Fruit fly (Drosophila melanogaster) whole organism, embryonic: ENCODE results near the gene CG9222.

Source experiments
- ATbp ChIP-seq: fragments of 200-800 bp; sonication (Bioruptor generic); optimal IDR thresholded peaks from 2 replicates; lab custom pipeline; 2017; ENCODE audit warnings: missing biosample characterization, mild to moderate bottlenecking, missing genetic modification characterization, missing genetic modification reagents
- Ada2b ChIP-seq: fragments of 200-800 bp; sonication (Bioruptor generic); IDR thresholded peaks from 2 replicates; pipeline ENCODE4 v1.3.6; 2022; ENCODE audit warnings: missing biosample characterization, missing genetic modification characterization
- CG10431 ChIP-seq: fragments of 200-800 bp; sonication (Bioruptor generic); optimal IDR thresholded peaks from 3 replicates; lab custom pipeline; 2018; ENCODE audit warnings: missing biosample characterization, mild to moderate bottlenecking, missing genetic modification characterization
- CG10654 ChIP-seq: fragments of 200-800 bp; sonication (Bioruptor generic); optimal IDR thresholded peaks from 2 replicates; lab custom pipeline; 2016; ENCODE audit warnings: missing biosample characterization, missing genetic modification characterization
- CG10979 ChIP-seq: fragments of 200-800 bp; sonication (Bioruptor generic); optimal IDR thresholded peaks from 2 replicates; lab custom pipeline; 2018; ENCODE audit warnings: missing biosample characterization, mild to moderate bottlenecking, missing genetic modification characterization, moderate library complexity
- CG12155 ChIP-seq: fragments of 200-800 bp; sonication (Bioruptor generic); optimal IDR thresholded peaks from 3 replicates; lab custom pipeline; 2016; ENCODE audit warnings: missing biosample characterization, missing genetic modification characterization
- CG12942 ChIP-seq: fragments of 200-800 bp; sonication (Bioruptor generic); optimal IDR thresholded peaks from 3 replicates; lab custom pipeline; 2016; ENCODE audit warnings: missing biosample characterization, missing genetic modification characterization
- CG13296 ChIP-seq: fragments of 200-800 bp; sonication (Bioruptor generic); optimal IDR thresholded peaks from 3 replicates; lab custom pipeline; 2018; ENCODE audit warnings: missing biosample characterization, mild to moderate bottlenecking, missing genetic modification characterization
- CG14667 ChIP-seq: fragments of 200-800 bp; sonication (Bioruptor generic); IDR thresholded peaks from 2 replicates; pipeline ENCODE4 v1.3.6; 2022; ENCODE audit warnings: missing biosample characterization, missing genetic modification characterization
- CG14965 ChIP-seq: fragments of 200-800 bp; sonication (Bioruptor generic); optimal IDR thresholded peaks from 2 replicates; lab custom pipeline; 2016; ENCODE audit warnings: missing biosample characterization, missing genetic modification characterization, borderline replicate concordance
- CG30403 ChIP-seq: fragments of 200-800 bp; sonication (Bioruptor generic); optimal IDR thresholded peaks from 3 replicates; lab custom pipeline; 2016; ENCODE audit warnings: missing biosample characterization, missing genetic modification characterization
- CG34422 ChIP-seq: fragments of 200-800 bp; sonication (Bioruptor generic); IDR thresholded peaks from 3 replicates; pipeline ENCODE4 v1.3.6; 2022; ENCODE audit warnings: missing biosample characterization, missing genetic modification characterization
- CG4360 ChIP-seq: fragments of 200-800 bp; sonication (Bioruptor generic); IDR thresholded peaks from 2 replicates; pipeline ENCODE4 v1.3.6; 2022; ENCODE audit warnings: missing biosample characterization, missing genetic modification characterization
- CG4730 ChIP-seq: fragments of 200-800 bp; sonication (Bioruptor generic); IDR thresholded peaks from 2 replicates; pipeline ENCODE4 v1.3.6; 2022; ENCODE audit warnings: missing biosample characterization, missing genetic modification characterization
- CG9727 ChIP-seq: fragments of 200-800 bp; sonication (Bioruptor generic); optimal IDR thresholded peaks from 3 replicates; lab custom pipeline; 2017; ENCODE audit warnings: missing biosample characterization, mild to moderate bottlenecking, missing genetic modification characterization
- CG9797 ChIP-seq: fragments of 200-800 bp; sonication (Bioruptor generic); optimal IDR thresholded peaks from 3 replicates; lab custom pipeline; 2018; ENCODE audit warnings: missing biosample characterization, mild to moderate bottlenecking, missing genetic modification characterization
- Fer2 ChIP-seq: fragments of 200-800 bp; sonication (Bioruptor generic); optimal IDR thresholded peaks from 2 replicates; lab custom pipeline; 2018; ENCODE audit warnings: missing biosample characterization, mild to moderate bottlenecking, missing genetic modification characterization, moderate library complexity
- HLH54F ChIP-seq: fragments of 200-800 bp; sonication (Bioruptor generic); optimal IDR thresholded peaks from 3 replicates; lab custom pipeline; 2016; ENCODE audit warnings: missing biosample characterization, missing genetic modification characterization
- Hr39 ChIP-seq: fragments of >200 bp; optimal IDR thresholded peaks from 2 replicates; lab custom pipeline; 2017
- Kr ChIP-seq: fragments of 200-800 bp; sonication (Bioruptor generic); optimal IDR thresholded peaks from 2 replicates; lab custom pipeline; 2017; ENCODE audit warnings: missing biosample characterization, mild to moderate bottlenecking, missing genetic modification characterization
- NFAT ChIP-seq: fragments of 200-800 bp; sonication (Bioruptor generic); IDR thresholded peaks from 2 replicates; pipeline ENCODE4 v1.3.6; 2022; ENCODE audit warnings: missing biosample characterization, missing genetic modification characterization
- Nf-YB ChIP-seq: fragments of 200-800 bp; sonication (Bioruptor generic); optimal IDR thresholded peaks from 3 replicates; lab custom pipeline; 2019; ENCODE audit warnings: missing biosample characterization, mild to moderate bottlenecking, missing genetic modification characterization, moderate library complexity
- Poxn ChIP-seq: fragments of 200-800 bp; sonication (Bioruptor generic); IDR thresholded peaks from 2 replicates; pipeline ENCODE4 v1.3.6; 2022; ENCODE audit warnings: missing biosample characterization, missing genetic modification characterization
- Sox102F ChIP-seq: fragments of 200-800 bp; sonication (Bioruptor generic); optimal IDR thresholded peaks from 2 replicates; lab custom pipeline; 2018; ENCODE audit warnings: missing biosample characterization, mild to moderate bottlenecking, missing genetic modification characterization, moderate library complexity
- Trl ChIP-seq, 3 experiments: fragments of >200 bp in 2 of 3; fragments of 200-800 bp in 1 of 3; sonication (Bioruptor generic) in 1 of 3; optimal IDR thresholded peaks; 2 replicates in 1 of 3; 3 replicates in 2 of 3; lab custom pipeline; 2016 to 2017; ENCODE audit warnings: missing biosample characterization in 1 of 3, missing genetic modification characterization in 1 of 3
- Vsx1 ChIP-seq: fragments of 200-800 bp; sonication (Bioruptor generic); optimal IDR thresholded peaks from 2 replicates; lab custom pipeline; 2017; ENCODE audit warnings: missing biosample characterization, mild to moderate bottlenecking, missing genetic modification characterization, missing genetic modification reagents
- al ChIP-seq: fragments of 200-800 bp; sonication (Bioruptor generic); IDR thresholded peaks from 2 replicates; pipeline ENCODE4 v1.3.6; 2022; ENCODE audit warnings: missing biosample characterization, missing genetic modification characterization
- caup ChIP-seq: fragments of 200-800 bp; sonication (Bioruptor generic); optimal IDR thresholded peaks from 3 replicates; lab custom pipeline; 2017; ENCODE audit warnings: missing biosample characterization, mild to moderate bottlenecking, missing genetic modification characterization, moderate library complexity; ENCODE audit not compliant: severe bottlenecking
- ems ChIP-seq: fragments of 200-800 bp; sonication (Bioruptor generic); optimal IDR thresholded peaks from 3 replicates; lab custom pipeline; 2016; ENCODE audit warnings: missing biosample characterization, missing genetic modification characterization
- fd96Cb ChIP-seq: fragments of 200-800 bp; sonication (Bioruptor generic); optimal IDR thresholded peaks from 2 replicates; lab custom pipeline; 2018; ENCODE audit warnings: missing biosample characterization, mild to moderate bottlenecking, missing genetic modification characterization, moderate library complexity
- gce ChIP-seq: fragments of 200-800 bp; sonication (Bioruptor generic); IDR thresholded peaks from 3 replicates; pipeline ENCODE4 v1.3.6; 2022; ENCODE audit warnings: missing biosample characterization, missing genetic modification characterization
- gcm2 ChIP-seq: fragments of 200-800 bp; sonication (Bioruptor generic); optimal IDR thresholded peaks from 2 replicates; lab custom pipeline; 2016; ENCODE audit warnings: missing biosample characterization, missing genetic modification characterization
- ind ChIP-seq: fragments of 200-800 bp; sonication (Bioruptor generic); optimal IDR thresholded peaks from 3 replicates; lab custom pipeline; 2016; ENCODE audit warnings: missing biosample characterization, missing genetic modification characterization
- jing ChIP-seq: fragments of 200-800 bp; sonication (Bioruptor generic); optimal IDR thresholded peaks from 2 replicates; lab custom pipeline; 2018; ENCODE audit warnings: missing biosample characterization, mild to moderate bottlenecking, missing genetic modification characterization
- ken ChIP-seq: fragments of 200-800 bp; sonication (Bioruptor generic); IDR thresholded peaks from 3 replicates; pipeline ENCODE4 v1.3.6; 2022; ENCODE audit warnings: missing biosample characterization, missing genetic modification characterization
- klu ChIP-seq: fragments of 200-800 bp; sonication (Bioruptor generic); IDR thresholded peaks from 2 replicates; pipeline ENCODE4 v1.3.6; 2022; ENCODE audit warnings: missing biosample characterization, missing genetic modification characterization
- maf-S ChIP-seq: fragments of 200-800 bp; sonication (Bioruptor generic); optimal IDR thresholded peaks from 2 replicates; lab custom pipeline; 2016; ENCODE audit warnings: missing biosample characterization, missing genetic modification characterization
- nau ChIP-seq: fragments of 200-800 bp; sonication (Bioruptor generic); optimal IDR thresholded peaks from 3 replicates; lab custom pipeline; 2017; ENCODE audit warnings: missing biosample characterization, mild to moderate bottlenecking, missing genetic modification characterization, missing genetic modification reagents
- nerfin-1 ChIP-seq: fragments of 200-800 bp; sonication (Bioruptor generic); optimal IDR thresholded peaks from 3 replicates; lab custom pipeline; 2019; ENCODE audit warnings: missing biosample characterization, mild to moderate bottlenecking, missing genetic modification characterization, moderate library complexity
- pan ChIP-seq, 4 experiments: fragments of >200 bp in 3 of 4; fragments of 200-800 bp in 1 of 4; sonication (Bioruptor generic) in 1 of 4; optimal IDR thresholded peaks in 3 of 4; IDR thresholded peaks in 1 of 4; 2 replicates each; pipeline versions ENCODE4 v1.3.6 to Lab custom; 2017 to 2022; ENCODE audit warnings: missing biosample characterization in 2 of 4, missing genetic modification characterization in 2 of 4, mixed read lengths in 1 of 4
- pros ChIP-seq: fragments of 200-800 bp; sonication (Bioruptor generic); optimal IDR thresholded peaks from 3 replicates; lab custom pipeline; 2019; ENCODE audit warnings: missing biosample characterization, mild to moderate bottlenecking, missing genetic modification characterization, moderate library complexity
- ro ChIP-seq: fragments of 200-800 bp; sonication (Bioruptor generic); IDR thresholded peaks from 2 replicates; pipeline ENCODE4 v1.3.6; 2022; ENCODE audit warnings: missing biosample characterization, missing genetic modification characterization
- sna ChIP-seq: fragments of 200-800 bp; sonication (Bioruptor generic); IDR thresholded peaks from 2 replicates; pipeline ENCODE4 v1.3.6; 2022; ENCODE audit warnings: missing biosample characterization, missing genetic modification characterization; ENCODE audit not compliant: partially characterized antibody
- sob ChIP-seq: fragments of 200-800 bp; sonication (Bioruptor generic); IDR thresholded peaks from 2 replicates; pipeline ENCODE4 v1.3.6; 2022; ENCODE audit warnings: missing biosample characterization, missing genetic modification characterization
- tin ChIP-seq: fragments of 200-800 bp; sonication (Bioruptor generic); optimal IDR thresholded peaks from 3 replicates; lab custom pipeline; 2016; ENCODE audit warnings: missing biosample characterization, missing genetic modification characterization
- tio ChIP-seq: fragments of 200-800 bp; sonication (Bioruptor generic); optimal IDR thresholded peaks from 2 replicates; lab custom pipeline; 2017; ENCODE audit warnings: missing biosample characterization, missing genetic modification characterization, inconsistent platforms
- tll ChIP-seq, 2 experiments: fragments of 200-800 bp in 1 of 2; fragments of >200 bp in 1 of 2; sonication (Bioruptor generic) in 1 of 2; optimal IDR thresholded peaks; 2 replicates each; lab custom pipeline; 2017 to 2019; ENCODE audit warnings: missing biosample characterization in 2 of 2, missing genetic modification characterization in 2 of 2, mild to moderate bottlenecking in 1 of 2, moderate library complexity in 1 of 2
- wek ChIP-seq: fragments of 200-800 bp; sonication (Bioruptor generic); optimal IDR thresholded peaks from 3 replicates; lab custom pipeline; 2018; ENCODE audit warnings: missing biosample characterization, mild to moderate bottlenecking, missing genetic modification characterization, moderate library complexity

CG9222 gene

dm6 chr2L:6178740-6179633 lies 48.2 kb downstream of the CG9222 start, which contains the start of gene smal (continued):
- TF ChIP-seq gce (GFP tag; lab: Robert Waterston, UW) (no peak; the same call in 2 of the 3 replicates), CG30403 (no peak), CG13296 (GFP tag; lab: Kevin White, UChicago) (no peak), fd96Cb (tag; lab: Kevin White, UChicago) (no peak), Vsx1 (no peak), ro (GFP tag; lab: Robert Waterston, UW) (no peak), ken (GFP tag; lab: Robert Waterston, UW) (no peak), Kr (GFP tag; lab: Kevin White, UChicago) (no peak), CG14965 (GFP tag; lab: Kevin White, UChicago) (no peak), CG10431 (GFP tag; lab: Kevin White, UChicago) (peak; percentile 54), al (GFP tag; lab: Robert Waterston, UW) (no peak), tll (GFP tag; optimal IDR thresholded peaks at IDR 0.05; lab: Kevin White, UChicago) (no peak), pros (GFP tag; lab: Kevin White, UChicago) (peak; percentile 60), caup (peak; percentile 33), CG10654 (GFP tag; lab: Kevin White, UChicago) (no peak), CG9797 (no peak), jing (GFP tag; lab: Kevin White, UChicago) (peak; percentile 23), nerfin-1 (tag; lab: Kevin White, UChicago) (peak; percentile 37), CG9727 (GFP tag; lab: Kevin White, UChicago) (no peak), ems (GFP tag; lab: Kevin White, UChicago) (peak; percentile 8), Hr39 (lab: Kevin White, UChicago) (no peak), CG12942 (GFP tag; lab: Kevin White, UChicago) (no peak), wek (GFP tag; lab: Kevin White, UChicago) (peak; percentile 55), CG4730 (no peak), CG14667 (no peak; the same call in 1 of the 2 replicates), pan (optimal IDR thresholded peaks at IDR 0.05; lab: Kevin White, UChicago) (no peak), pan (GFP tag; optimal IDR thresholded peaks at IDR 0.05 in 1 of 2, IDR thresholded peaks at IDR 0.05 in 1 of 2) (no peak), klu (GFP tag; lab: Robert Waterston, UW) (no peak), sna (GFP tag; lab: Robert Waterston, UW) (0 out of 2 replicates have a peak, but pooled peaks have one; percentile 13), HLH54F (GFP tag; lab: Kevin White, UChicago) (no peak), CG10979 (tag; lab: Kevin White, UChicago) (peak; percentile 13), tio (no peak), gcm2 (GFP tag; lab: Kevin White, UChicago) (no peak), sob (GFP tag; lab: Robert Waterston, UW) (0 out of 2 replicates have a peak, but pooled peaks have one; percentile 18), CG34422 (GFP tag; lab: Robert Waterston, UW) (0 out of 3 replicates have a peak, but pooled peaks have one; percentile 35), maf-S (GFP tag; lab: Kevin White, UChicago) (no peak), Trl (optimal IDR thresholded peaks at IDR 0.05; lab: Kevin White, UChicago) (peak; percentile 70 to 88), Trl (GFP tag; optimal IDR thresholded peaks at IDR 0.05; lab: Kevin White, UChicago) (peak; percentile 36), NFAT (GFP tag; lab: Robert Waterston, UW) (no peak), tin (peak; percentile 12), ind (GFP tag; lab: Kevin White, UChicago) (no peak), ATbp (GFP tag; lab: Kevin White, UChicago) (no peak), Poxn (GFP tag; lab: Robert Waterston, UW) (no peak), CG4360 (GFP tag; lab: Robert Waterston, UW) (no peak), Sox102F (no peak), nau (GFP tag; lab: Kevin White, UChicago) (peak; percentile 35), CG12155 (no peak), Ada2b (no peak), Fer2 (tag; lab: Kevin White, UChicago) (no peak), Nf-YB (GFP tag; lab: Kevin White, UChicago) (peak; percentile 33)
